Worm (Caenorhabditis elegans) whole organism, L4 larva: ENCODE data around the gene gop-2.

Experiments
- nhr-237 ChIP-seq: sonication (generic microtip); optimal IDR thresholded peaks from 2 replicates; lab custom pipeline; 2017; ENCODE audit warnings: missing biosample characterization, missing genetic modification characterization
- snpc-4 ChIP-seq: fragments of 150-350 bp; optimal IDR thresholded peaks from 2 replicates; lab custom pipeline; 2014; ENCODE audit warnings: missing biosample characterization, missing genetic modification characterization
- spr-1 ChIP-seq: sonication (generic microtip); optimal IDR thresholded peaks from 2 replicates; lab custom pipeline; 2016; ENCODE audit warnings: mild to moderate bottlenecking, missing genetic modification characterization, missing compliant biosample characterization

ce11 chrIII:5301786-5302268 is 43.0 kb downstream of the gop-2 start, which contains the start of the genes T15B12.2 and F52C9.5:
- TF ChIP-seq nhr-237 (tag; lab: Kevin White, UChicago): no peak
- TF ChIP-seq spr-1 (tag; lab: Kevin White, UChicago): no peak
- TF ChIP-seq snpc-4 (tag; lab: Kevin White, UChicago): no peak
